Worm (Caenorhabditis elegans): ENCODE results near the gene abu-11.

- no peak for TF ChIP-seq blmp-1 (tag; optimal IDR thresholded peaks at IDR 0.05)
- no peak for TF ChIP-seq F16B12.6 (tag; optimal IDR thresholded peaks at IDR 0.05)
Measured at ce11 chrII:156999-157499, 37.3 kb downstream of the abu-11 start.

All from whole organism, L1 larva.